Worm (Caenorhabditis elegans): Measurements from ENCODE around the gene Y22D7AL.3.

The Y22D7AL.3 gene

DNA sequence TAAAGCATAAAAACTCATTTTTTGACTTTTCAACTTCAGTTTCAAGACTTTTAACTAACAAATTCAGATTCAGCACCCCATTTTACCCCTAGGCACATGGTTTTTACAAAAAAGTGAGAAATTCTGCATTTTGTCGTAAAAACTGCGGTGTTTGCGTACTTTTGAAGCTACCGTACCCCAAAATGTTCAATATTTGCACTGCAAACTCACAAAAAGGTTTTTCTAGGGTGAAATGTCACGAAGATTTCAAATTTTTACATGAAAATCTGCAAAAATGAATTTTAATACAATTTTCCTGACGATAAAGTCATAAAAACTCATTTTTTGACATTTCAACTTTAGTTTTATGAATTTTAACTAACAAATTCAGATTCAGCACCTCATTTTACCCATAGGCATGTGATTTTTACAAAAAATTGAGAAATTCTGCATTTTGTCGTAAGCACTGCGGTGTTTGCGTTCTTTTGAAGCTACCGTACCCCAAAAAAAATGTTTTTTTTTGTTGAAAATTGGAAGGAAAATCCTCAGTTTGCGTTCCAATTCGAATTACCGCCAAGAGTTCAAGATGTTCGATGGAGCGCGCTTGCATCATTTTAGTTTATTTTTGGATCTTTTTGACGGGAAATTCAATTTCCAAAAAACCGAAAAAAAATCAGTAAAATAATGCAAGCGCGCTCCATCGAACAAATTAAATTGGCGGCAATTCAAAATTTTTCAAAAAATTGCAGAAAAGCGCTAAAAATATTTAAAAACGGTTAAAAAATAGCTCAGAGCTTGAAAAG lies 24.8 kb upstream of the Y22D7AL.3 start:
- TF ChIP-seq sup-37 (GFP tag; optimal IDR thresholded peaks at IDR 0.05) (no peak), nhr-90 (tag; optimal IDR thresholded peaks at IDR 0.05; ENCODE audit: poor library complexity) (peak; percentile 20), ama-1 (optimal IDR thresholded peaks at IDR 0.05) (peak; percentile 71), ztf-11 (tag; optimal IDR thresholded peaks at IDR 0.05) (no peak), lin-13 (GFP tag; optimal IDR thresholded peaks at IDR 0.05) (peak; percentile 64), rnt-1 (tag; optimal IDR thresholded peaks at IDR 0.05) (peak; percentile 36), unc-130 (tag; optimal IDR thresholded peaks at IDR 0.05) (no peak), elt-2 (tag; optimal IDR thresholded peaks at IDR 0.05) (peak; percentile 28), ceh-82 (tag; optimal IDR thresholded peaks at IDR 0.05) (no peak), egl-27 (tag; optimal IDR thresholded peaks at IDR 0.05) (no peak), snu-23 (GFP tag; optimal IDR thresholded peaks at IDR 0.05) (peak; percentile 22), C04F5.9 (tag; optimal IDR thresholded peaks at IDR 0.05) (no peak), ztf-4 (tag; optimal IDR thresholded peaks at IDR 0.05) (peak; percentile 23), ets-5 (GFP tag; IDR thresholded peaks at IDR 0.05) (0 out of 2 replicates have a peak, but pooled peaks have one; percentile 50), efl-1 (optimal IDR thresholded peaks at IDR 0.05) (peak in 1 of 2 experiments; percentile 29), efl-1 (GFP tag; optimal IDR thresholded peaks at IDR 0.05 in 1 of 2) (peak; percentile 70 to 97), nhr-19 (GFP tag; conservative IDR thresholded peaks at IDR 0.05) (peak; percentile 19; the same call in 1 of the 2 replicates), hlh-17 (GFP tag; optimal IDR thresholded peaks at IDR 0.05; ENCODE audit: borderline replicate concordance) (no peak), nhr-85 (tag) (peak; percentile 73), F16B12.6 (tag; optimal IDR thresholded peaks at IDR 0.05) (no peak), nhr-47 (tag; optimal IDR thresholded peaks at IDR 0.05) (peak; percentile 31), mep-1 (tag; optimal IDR thresholded peaks at IDR 0.05) (peak; percentile 1), lsy-2 (tag; optimal IDR thresholded peaks at IDR 0.05) (peak; percentile 47 to 81), nhr-71 (tag; optimal IDR thresholded peaks at IDR 0.05) (peak; percentile 45), nhr-20 (tag; optimal IDR thresholded peaks at IDR 0.05) (peak; percentile 20), aly-2 (tag; optimal IDR thresholded peaks at IDR 0.05) (peak; percentile 39), xbp-1 (tag; optimal IDR thresholded peaks at IDR 0.05) (peak; percentile 6), hpl-2 (GFP tag; optimal IDR thresholded peaks at IDR 0.05) (no peak), unc-86 (tag; optimal IDR thresholded peaks at IDR 0.05) (no peak), dpl-1 (GFP tag; optimal IDR thresholded peaks at IDR 0.05) (peak; percentile 32 to 62 (median 55)), ceh-88 (GFP tag; IDR thresholded peaks at IDR 0.05) (no peak), C16A3.4 (tag; optimal IDR thresholded peaks at IDR 0.05) (no peak), swsn-7 (tag; optimal IDR thresholded peaks at IDR 0.05) (no peak), lin-35 (GFP tag; optimal IDR thresholded peaks at IDR 0.05) (peak; percentile 30 to 71), nhr-76 (tag; optimal IDR thresholded peaks at IDR 0.05) (no peak)

DNA sequence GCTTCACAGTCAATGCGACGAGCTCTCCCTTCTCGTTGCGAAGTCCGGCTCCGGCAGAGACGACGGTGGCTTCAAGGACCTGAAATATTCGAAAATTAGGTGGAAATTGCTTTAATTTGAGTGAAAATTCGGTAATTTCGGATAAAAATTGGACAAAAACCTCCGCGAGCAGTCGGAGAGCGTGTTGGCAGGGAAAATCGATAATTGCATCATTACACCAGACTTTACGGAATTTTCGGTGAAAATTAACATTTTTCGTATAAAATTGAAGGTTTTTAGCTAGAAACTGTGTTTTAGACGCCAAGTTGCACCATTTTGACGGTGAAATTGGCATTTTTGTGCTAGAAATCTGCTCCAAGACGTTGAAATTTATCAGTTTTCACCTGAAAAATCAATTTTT lies 23.0 kb upstream of the Y22D7AL.3 start:
- TF ChIP-seq ets-5 (GFP tag; IDR thresholded peaks at IDR 0.05) = no peak
- no peak for TF ChIP-seq ceh-82 (tag; optimal IDR thresholded peaks at IDR 0.05)
- TF ChIP-seq pag-3 (tag; optimal IDR thresholded peaks at IDR 0.05; ENCODE audit: borderline replicate concordance, insufficient read depth) = no peak
- no peak for TF ChIP-seq sptf-1 (tag; optimal IDR thresholded peaks at IDR 0.05)
- no peak for TF ChIP-seq Y116A8C.19 (tag; optimal IDR thresholded peaks at IDR 0.05; ENCODE audit: borderline replicate concordance)
- TF ChIP-seq C34B4.2 (tag; optimal IDR thresholded peaks at IDR 0.05) = no peak
- TF ChIP-seq nhr-90 (tag; optimal IDR thresholded peaks at IDR 0.05; ENCODE audit: poor library complexity) = no peak
- no peak for TF ChIP-seq unc-98 (GFP tag; IDR thresholded peaks at IDR 0.05)
- TF ChIP-seq aly-2 (tag; optimal IDR thresholded peaks at IDR 0.05) = no peak
- TF ChIP-seq C04F5.9 (tag; optimal IDR thresholded peaks at IDR 0.05) = no peak
- no peak for TF ChIP-seq nhr-11 (tag; optimal IDR thresholded peaks at IDR 0.05)
- TF ChIP-seq sup-37 (GFP tag; optimal IDR thresholded peaks at IDR 0.05) = no peak

Measured in whole organism, L1 larva.